Worm (Caenorhabditis elegans) whole organism, L2 larva: ENCODE data around the gene ugt-62.

Source experiments
- C34F6.9 ChIP-seq: fragments of 150-350 bp; optimal IDR thresholded peaks from 2 replicates; lab custom pipeline; 2014; ENCODE audit warnings: missing biosample characterization, missing genetic modification characterization
- F13H6.1 ChIP-seq: sonication (generic microtip); optimal IDR thresholded peaks from 2 replicates; lab custom pipeline; 2016; ENCODE audit warnings: missing genetic modification characterization, missing compliant biosample characterization
- R02D3.7 ChIP-seq: fragments of 150-350 bp; optimal IDR thresholded peaks from 2 replicates; lab custom pipeline; 2014; ENCODE audit warnings: missing biosample characterization, missing genetic modification characterization
- Y55F3AM.14 ChIP-seq: fragments of 200-800 bp; sonication (Bioruptor generic); optimal IDR thresholded peaks from 2 replicates; lab custom pipeline; 2018; ENCODE audit warnings: mild to moderate bottlenecking, missing genetic modification characterization, missing compliant biosample characterization
- ZK546.5 ChIP-seq: sonication (generic microtip); optimal IDR thresholded peaks from 2 replicates; lab custom pipeline; 2017; ENCODE audit warnings: missing biosample characterization, missing genetic modification characterization
- aly-2 ChIP-seq: fragments of 150-350 bp; optimal IDR thresholded peaks from 2 replicates; lab custom pipeline; 2014; ENCODE audit warnings: missing biosample characterization, missing genetic modification characterization
- ama-1 ChIP-seq: fragments of 150-350 bp; optimal IDR thresholded peaks from 2 replicates; lab custom pipeline; 2018; ENCODE audit warnings: inconsistent platforms
- blmp-1 ChIP-seq: sonication (generic microtip); optimal IDR thresholded peaks from 2 replicates; lab custom pipeline; 2017; ENCODE audit warnings: missing genetic modification characterization, mild to moderate bottlenecking, missing compliant biosample characterization, antibody characterized with exemption, moderate library complexity; ENCODE audit not compliant: insufficient read depth
- ceh-16 ChIP-seq: fragments of 150-350 bp; optimal IDR thresholded peaks from 2 replicates; lab custom pipeline; 2014; ENCODE audit warnings: missing biosample characterization, missing genetic modification characterization
- ceh-82 ChIP-seq: fragments of 150-350 bp; optimal IDR thresholded peaks from 2 replicates; lab custom pipeline; 2014; ENCODE audit warnings: missing biosample characterization, missing genetic modification characterization
- crh-2 ChIP-seq: sonication (generic microtip); optimal IDR thresholded peaks from 2 replicates; lab custom pipeline; 2017; ENCODE audit warnings: missing biosample characterization, missing genetic modification characterization
- dmd-4 ChIP-seq: sonication (generic microtip); optimal IDR thresholded peaks from 2 replicates; lab custom pipeline; 2017; ENCODE audit warnings: missing biosample characterization, missing genetic modification characterization
- elt-1 ChIP-seq: fragments of 150-350 bp; optimal IDR thresholded peaks from 2 replicates; lab custom pipeline; 2014; ENCODE audit warnings: missing biosample characterization, missing genetic modification characterization
- elt-3 ChIP-seq: sonication (generic microtip); optimal IDR thresholded peaks from 2 replicates; lab custom pipeline; 2017; ENCODE audit warnings: missing biosample characterization, missing genetic modification characterization
- fos-1 ChIP-seq: fragments of 150-350 bp; optimal IDR thresholded peaks from 2 replicates; lab custom pipeline; 2014; ENCODE audit warnings: missing biosample characterization, missing genetic modification characterization
- gmeb-1 ChIP-seq: fragments of 150-350 bp; optimal IDR thresholded peaks from 2 replicates; lab custom pipeline; 2014; ENCODE audit warnings: missing biosample characterization, missing genetic modification characterization
- lin-11 ChIP-seq: fragments of 150-350 bp; sonication (generic microtip); optimal IDR thresholded peaks from 2 replicates; lab custom pipeline; 2014; ENCODE audit warnings: missing biosample characterization, missing genetic modification characterization, inconsistent platforms, mixed read lengths
- lin-13 ChIP-seq: fragments of 150-350 bp; optimal IDR thresholded peaks from 2 replicates; lab custom pipeline; 2014; ENCODE audit warnings: missing biosample characterization, missing genetic modification reagents, missing genetic modification characterization
- lin-39 ChIP-seq: fragments of 150-350 bp; optimal IDR thresholded peaks from 2 replicates; lab custom pipeline; 2014; ENCODE audit warnings: missing biosample characterization, missing genetic modification reagents, missing genetic modification characterization
- lsy-2 ChIP-seq, 2 experiments: fragments of 150-350 bp in 1 of 2; sonication (generic microtip) in 1 of 2; optimal IDR thresholded peaks; 2 replicates each; lab custom pipeline; 2014 to 2017; ENCODE audit warnings: missing biosample characterization in 2 of 2, missing genetic modification characterization in 2 of 2
- mab-5 ChIP-seq: fragments of 150-350 bp; optimal IDR thresholded peaks from 2 replicates; lab custom pipeline; 2014; ENCODE audit warnings: missing biosample characterization, missing genetic modification characterization
- mbf-1 ChIP-seq: sonication (generic microtip); optimal IDR thresholded peaks from 2 replicates; lab custom pipeline; 2017; ENCODE audit warnings: missing biosample characterization, missing genetic modification characterization
- mdl-1 ChIP-seq, 2 experiments: fragments of 150-350 bp in 1 of 2; sonication (generic microtip) in 1 of 2; optimal IDR thresholded peaks; 2 replicates each; lab custom pipeline; 2017; ENCODE audit warnings: missing biosample characterization in 2 of 2, missing genetic modification characterization in 2 of 2
- nhr-10 ChIP-seq: sonication (generic microtip); optimal IDR thresholded peaks from 2 replicates; lab custom pipeline; 2017; ENCODE audit warnings: missing biosample characterization, missing genetic modification characterization
- nhr-11 ChIP-seq: fragments of 150-350 bp; optimal IDR thresholded peaks from 2 replicates; lab custom pipeline; 2014; ENCODE audit warnings: missing biosample characterization, missing genetic modification characterization
- nhr-12 ChIP-seq: fragments of 150-350 bp; optimal IDR thresholded peaks from 2 replicates; lab custom pipeline; 2014; ENCODE audit warnings: missing biosample characterization, missing genetic modification characterization
- nhr-129 ChIP-seq: fragments of 150-350 bp; optimal IDR thresholded peaks from 2 replicates; lab custom pipeline; 2014; ENCODE audit warnings: missing biosample characterization, missing genetic modification characterization
- nhr-21 ChIP-seq: fragments of 150-350 bp; optimal IDR thresholded peaks from 2 replicates; lab custom pipeline; 2014; ENCODE audit warnings: missing biosample characterization, missing genetic modification characterization
- nhr-25 ChIP-seq: fragments of 150-350 bp; sonication (generic microtip); optimal IDR thresholded peaks from 3 replicates; lab custom pipeline; 2014; ENCODE audit warnings: missing biosample characterization, missing genetic modification characterization
- nhr-6 ChIP-seq: fragments of 150-350 bp; optimal IDR thresholded peaks from 2 replicates; lab custom pipeline; 2014; ENCODE audit warnings: missing biosample characterization, missing genetic modification characterization
- nhr-77 ChIP-seq: fragments of 150-350 bp; optimal IDR thresholded peaks from 2 replicates; lab custom pipeline; 2014; ENCODE audit warnings: missing biosample characterization, missing genetic modification characterization
- peb-1 ChIP-seq: fragments of 150-350 bp; optimal IDR thresholded peaks from 2 replicates; lab custom pipeline; 2014; ENCODE audit warnings: missing biosample characterization, missing genetic modification characterization
- sem-4 ChIP-seq: fragments of 150-350 bp; optimal IDR thresholded peaks from 2 replicates; lab custom pipeline; 2014; ENCODE audit warnings: missing biosample characterization, missing genetic modification reagents, missing genetic modification characterization
- skn-1 ChIP-seq: sonication (generic microtip); optimal IDR thresholded peaks from 2 replicates; lab custom pipeline; 2017; ENCODE audit warnings: missing biosample characterization, missing genetic modification characterization
- sma-3 ChIP-seq: sonication (generic microtip); optimal IDR thresholded peaks from 2 replicates; lab custom pipeline; 2016; ENCODE audit warnings: missing genetic modification reagents, missing genetic modification characterization, missing compliant biosample characterization
- sma-9 ChIP-seq, 2 experiments: fragments of 150-350 bp in 1 of 2; sonication (generic microtip) in 1 of 2; optimal IDR thresholded peaks; 2 replicates each; lab custom pipeline; 2014 to 2016; ENCODE audit warnings: missing genetic modification characterization in 2 of 2, mild to moderate bottlenecking in 1 of 2, missing biosample characterization in 1 of 2, missing compliant biosample characterization in 1 of 2, missing genetic modification reagents in 1 of 2, moderate library complexity in 1 of 2
- unc-39 ChIP-seq: fragments of 150-350 bp; optimal IDR thresholded peaks from 2 replicates; lab custom pipeline; 2014; ENCODE audit warnings: missing biosample characterization, missing genetic modification characterization
- unc-55 ChIP-seq: fragments of 150-350 bp; sonication (generic microtip); optimal IDR thresholded peaks from 3 replicates; lab custom pipeline; 2014; ENCODE audit warnings: missing biosample characterization, missing genetic modification reagents, missing genetic modification characterization
- unc-62 ChIP-seq: fragments of 150-350 bp; optimal IDR thresholded peaks from 2 replicates; lab custom pipeline; 2014; ENCODE audit warnings: missing biosample characterization, missing genetic modification reagents, missing genetic modification characterization
- zag-1 ChIP-seq: fragments of 150-350 bp; optimal IDR thresholded peaks from 2 replicates; lab custom pipeline; 2014; ENCODE audit warnings: missing biosample characterization, missing genetic modification characterization
- ztf-1 ChIP-seq: fragments of 200-800 bp; sonication (Bioruptor generic); conservative IDR thresholded peaks from 2 replicates; pipeline ENCODE4 v1.3.6; 2022; ENCODE audit warnings: missing genetic modification characterization, missing compliant biosample characterization
- ztf-11 ChIP-seq: sonication (generic microtip); optimal IDR thresholded peaks from 2 replicates; lab custom pipeline; 2017; ENCODE audit warnings: missing biosample characterization, missing genetic modification characterization

Gene ugt-62

DNA sequence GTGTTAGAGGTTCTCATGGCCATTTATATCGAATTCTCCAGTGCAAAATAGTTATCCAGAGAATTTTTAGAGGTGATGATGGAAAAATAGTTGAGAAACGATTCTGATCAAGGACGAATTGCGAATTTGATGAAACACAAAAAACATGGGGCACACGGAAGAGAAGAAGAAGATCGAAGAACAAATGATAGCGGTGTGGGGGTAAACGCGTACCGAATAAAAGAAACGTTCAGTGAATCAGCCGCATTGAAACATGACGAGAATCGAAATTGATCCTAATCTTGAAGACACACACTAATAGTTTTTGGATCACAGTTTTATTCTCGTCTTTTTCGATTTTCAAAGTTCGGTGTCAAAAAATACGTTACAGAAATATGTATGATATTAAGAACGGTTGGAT lies 45.2 kb downstream of the ugt-62 start:
- TF ChIP-seq nhr-25 (tag; lab: Kevin White, UChicago) = peak; percentile 52
- TF ChIP-seq sem-4 (tag; lab: Kevin White, UChicago) = no peak
- no peak for TF ChIP-seq F13H6.1 (tag; lab: Kevin White, UChicago)
- TF ChIP-seq ceh-82 (tag; lab: Kevin White, UChicago) = no peak
- peak; percentile 26 for TF ChIP-seq ceh-16 (tag; lab: Kevin White, UChicago)
- no peak for TF ChIP-seq aly-2 (tag; lab: Kevin White, UChicago)
- TF ChIP-seq gmeb-1 (tag; lab: Kevin White, UChicago) = no peak
- no peak for TF ChIP-seq zag-1 (tag; lab: Kevin White, UChicago)
- TF ChIP-seq blmp-1 (tag; lab: Kevin White, UChicago) = peak; percentile 49
- no peak for TF ChIP-seq ama-1 (lab: Kevin White, UChicago)
- no peak for TF ChIP-seq elt-3 (tag; lab: Kevin White, UChicago)
- no peak for TF ChIP-seq lin-39 (tag; lab: Kevin White, UChicago)
- TF ChIP-seq unc-55 (GFP tag; lab: Kevin White, UChicago) = no peak
- TF ChIP-seq nhr-10 = no peak
- peak; percentile 29 for TF ChIP-seq sma-3 (GFP tag; lab: Kevin White, UChicago)
- TF ChIP-seq nhr-12 = no peak
- no peak for TF ChIP-seq skn-1 (tag; lab: Kevin White, UChicago)
- TF ChIP-seq mab-5 (tag; lab: Kevin White, UChicago) = no peak
- no peak for TF ChIP-seq mbf-1 (tag; lab: Kevin White, UChicago)
- no peak for TF ChIP-seq mdl-1 (tag; optimal IDR thresholded peaks at IDR 0.05; lab: Kevin White, UChicago)
- TF ChIP-seq unc-39 (tag; lab: Kevin White, UChicago) = no peak
- peak; percentile 14 for TF ChIP-seq nhr-21 (tag; lab: Kevin White, UChicago)
- no peak for TF ChIP-seq elt-1 (tag; lab: Kevin White, UChicago)
- TF ChIP-seq lsy-2 (tag; optimal IDR thresholded peaks at IDR 0.05; lab: Kevin White, UChicago) = no peak
- peak; percentile 61 for TF ChIP-seq sma-9 (GFP tag; optimal IDR thresholded peaks at IDR 0.05; lab: Kevin White, UChicago)
- TF ChIP-seq sma-9 (tag; optimal IDR thresholded peaks at IDR 0.05; lab: Kevin White, UChicago) = no peak
- TF ChIP-seq nhr-11 = no peak
- no peak for TF ChIP-seq lin-13 (GFP tag; lab: Kevin White, UChicago)
- TF ChIP-seq nhr-6 = no peak
- TF ChIP-seq lin-11 (tag; lab: Kevin White, UChicago) = no peak
- no peak for TF ChIP-seq fos-1 (tag; lab: Kevin White, UChicago)
- TF ChIP-seq R02D3.7 (tag; lab: Kevin White, UChicago) = no peak
- no peak for TF ChIP-seq nhr-77 (tag; lab: Kevin White, UChicago)
- TF ChIP-seq C34F6.9 (tag; lab: Kevin White, UChicago) = no peak
- TF ChIP-seq, all 48 proteins: peak for 6

- TF ChIP-seq lsy-2 (tag; optimal IDR thresholded peaks at IDR 0.05; lab: Kevin White, UChicago) (peak in 1 of 2 experiments; percentile 62), peb-1 (no peak), nhr-21 (tag; lab: Kevin White, UChicago) (peak; percentile 83), F13H6.1 (tag; lab: Kevin White, UChicago) (peak; percentile 37), ceh-82 (tag; lab: Kevin White, UChicago) (no peak), nhr-77 (tag; lab: Kevin White, UChicago) (no peak), unc-62 (GFP tag; lab: Kevin White, UChicago) (no peak), ztf-1 (GFP tag; lab: Robert Waterston, UW) (no peak), crh-2 (tag; lab: Kevin White, UChicago) (peak; percentile 78), Y55F3AM.14 (GFP tag; lab: Kevin White, UChicago) (no peak), C34F6.9 (tag; lab: Kevin White, UChicago) (peak; percentile 35), lin-39 (tag; lab: Kevin White, UChicago) (no peak), nhr-129 (tag; lab: Kevin White, UChicago) (peak; percentile 76), mab-5 (tag; lab: Kevin White, UChicago) (no peak), blmp-1 (tag; lab: Kevin White, UChicago) (peak; percentile 24), lin-11 (tag; lab: Kevin White, UChicago) (no peak), lin-13 (GFP tag; lab: Kevin White, UChicago) (peak; percentile 49), sma-9 (GFP tag; optimal IDR thresholded peaks at IDR 0.05; lab: Kevin White, UChicago) (peak; percentile 74), sma-9 (tag; optimal IDR thresholded peaks at IDR 0.05; lab: Kevin White, UChicago) (no peak), nhr-6 (peak; percentile 49), dmd-4 (tag; lab: Kevin White, UChicago) (no peak), gmeb-1 (tag; lab: Kevin White, UChicago) (peak; percentile 73), sma-3 (GFP tag; lab: Kevin White, UChicago) (peak; percentile 85), ceh-16 (tag; lab: Kevin White, UChicago) (no peak), ztf-11 (tag; lab: Kevin White, UChicago) (no peak), ama-1 (lab: Kevin White, UChicago) (no peak), elt-3 (tag; lab: Kevin White, UChicago) (no peak), ZK546.5 (tag; lab: Kevin White, UChicago) (no peak), nhr-25 (tag; lab: Kevin White, UChicago) (peak; percentile 81), unc-39 (tag; lab: Kevin White, UChicago) (no peak), fos-1 (tag; lab: Kevin White, UChicago) (peak; percentile 75)
These were observed 45.8 kb downstream of the ugt-62 start for ce11 chrIII:4494541-4495010.
